Fruit fly (Drosophila melanogaster) whole organism, pupa: ENCODE measurements around the gene Atox1.

Source experiments
- CG14655 ChIP-seq: fragments of 200-800 bp; sonication (Bioruptor generic); optimal IDR thresholded peaks from 3 replicates; lab custom pipeline; 2017; ENCODE audit warnings: mild to moderate bottlenecking, missing biosample characterization, missing genetic modification reagents, missing genetic modification characterization
- CG8159 ChIP-seq: fragments of 200-800 bp; sonication (Bioruptor generic); optimal IDR thresholded peaks from 3 replicates; lab custom pipeline; 2018; ENCODE audit warnings: missing biosample characterization, mild to moderate bottlenecking, missing genetic modification characterization, moderate library complexity
- D1 ChIP-seq: fragments of 200-800 bp; sonication (Bioruptor generic); optimal IDR thresholded peaks from 2 replicates; lab custom pipeline; 2018; ENCODE audit warnings: missing biosample characterization, mild to moderate bottlenecking, missing genetic modification characterization, moderate library complexity
- fd96Ca ChIP-seq: fragments of 200-800 bp; sonication (Bioruptor generic); IDR thresholded peaks from 3 replicates; pipeline ENCODE4 v1.3.6; 2022; ENCODE audit warnings: missing biosample characterization, missing genetic modification characterization
- rn ChIP-seq: fragments of 200-800 bp; sonication (Bioruptor generic); IDR thresholded peaks from 2 replicates; pipeline ENCODE4 v1.3.6; 2022; ENCODE audit warnings: missing biosample characterization, missing genetic modification characterization

DNA sequence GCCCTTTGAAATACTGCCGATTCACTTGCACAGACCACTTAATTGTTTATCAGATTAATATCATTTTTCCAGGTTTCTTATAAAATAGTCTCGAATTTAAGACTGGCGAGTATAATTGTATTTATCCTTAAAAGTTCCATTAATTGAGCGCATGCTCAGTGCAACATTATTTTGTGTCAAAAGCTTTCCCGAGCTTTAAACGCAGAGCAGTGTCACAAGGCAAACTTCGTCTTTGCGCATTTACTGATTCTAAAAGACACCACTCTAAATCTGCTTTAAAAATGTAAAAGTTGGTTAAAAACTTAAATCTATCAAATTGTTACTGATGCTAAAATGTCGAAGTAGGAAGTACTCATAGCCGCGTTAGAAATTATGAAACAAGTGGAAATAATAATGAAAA lies 15.2 kb upstream of the Atox1 start, which contains the start of the genes CG7166 and Alg11:
- TF ChIP-seq CG14655 (GFP tag; lab: Kevin White, UChicago) = no peak
- no peak for TF ChIP-seq D1 (tag; lab: Kevin White, UChicago)
- no peak for TF ChIP-seq CG8159 (tag; lab: Kevin White, UChicago)
- no peak for TF ChIP-seq fd96Ca (GFP tag; lab: Robert Waterston, UW)
- TF ChIP-seq rn (GFP tag; lab: Robert Waterston, UW) = no peak
